Fruit fly (Drosophila melanogaster) Kc167 (cell line): ENCODE measurements around the gene LSm3.

ENCODE experiments used
- Myc ChIP-seq: fragments of >200 bp; optimal IDR thresholded peaks from 2 replicates; lab custom pipeline; 2017; ENCODE audit warnings: missing external identifiers
- Sin3A ChIP-seq: fragments of >200 bp; optimal IDR thresholded peaks from 2 replicates; lab custom pipeline; 2018; ENCODE audit warnings: missing external identifiers
- h ChIP-seq: fragments of >200 bp; optimal IDR thresholded peaks from 3 replicates; lab custom pipeline; 2018; ENCODE audit warnings: missing external identifiers
- insv ChIP-seq: fragments of >200 bp; optimal IDR thresholded peaks from 3 replicates; lab custom pipeline; 2018; ENCODE audit warnings: missing external identifiers
- psq ChIP-seq: fragments of >200 bp; optimal IDR thresholded peaks from 2 replicates; lab custom pipeline; 2017; ENCODE audit warnings: missing external identifiers
- ttk ChIP-seq: sonication (Bioruptor generic); optimal IDR thresholded peaks from 2 replicates; lab custom pipeline; 2017; ENCODE audit warnings: missing external identifiers

- TF ChIP-seq h (lab: Kevin White, UChicago) (no peak), psq (lab: Kevin White, UChicago) (no peak), Myc (lab: Kevin White, UChicago) (no peak), insv (lab: Kevin White, UChicago) (no peak), Sin3A (lab: Kevin White, UChicago) (no peak), ttk (lab: Kevin White, UChicago) (no peak)
Measured at dm6 chr3R:23958091-23958838, 37.8 kb upstream of the LSm3 start, which contains the start of the genes GluProRS and AP-1sigma.
